Fruit fly (Drosophila melanogaster) ovary, adult (tissue): Measurements from ENCODE around the gene CG14566.

Experiments
- CG17801 ChIP-seq: fragments of 200-800 bp; optimal IDR thresholded peaks from 2 replicates; lab custom pipeline; 2019; ENCODE audit warnings: missing biosample characterization, mild to moderate bottlenecking, missing genetic modification characterization, moderate library complexity; ENCODE audit not compliant: partially characterized antibody

The CG14566 gene

DNA sequence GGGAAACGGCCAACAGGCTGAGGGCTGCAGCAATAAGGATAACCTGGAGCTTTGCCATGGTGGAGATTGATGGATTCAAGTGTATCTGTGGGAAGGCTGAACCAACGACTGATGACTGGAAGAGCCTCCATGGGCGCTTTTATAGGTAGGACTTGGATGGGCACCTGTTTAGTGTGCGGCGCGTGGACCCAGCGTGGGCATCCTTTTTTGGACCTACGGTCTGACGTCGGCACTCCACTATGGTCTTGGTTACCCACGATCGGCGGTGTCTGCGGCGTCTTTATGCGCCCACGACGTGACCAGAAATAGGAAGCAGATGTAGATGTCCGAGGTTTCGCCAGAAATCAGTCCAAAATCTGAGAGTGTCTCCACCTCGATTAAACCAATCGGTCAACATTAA lies at the start of gene CG14566:
CG14566 (minus strand) TSS at position 101 of the 400 bp plus-strand sequence.
- TF ChIP-seq CG17801 = no peak

DNA sequence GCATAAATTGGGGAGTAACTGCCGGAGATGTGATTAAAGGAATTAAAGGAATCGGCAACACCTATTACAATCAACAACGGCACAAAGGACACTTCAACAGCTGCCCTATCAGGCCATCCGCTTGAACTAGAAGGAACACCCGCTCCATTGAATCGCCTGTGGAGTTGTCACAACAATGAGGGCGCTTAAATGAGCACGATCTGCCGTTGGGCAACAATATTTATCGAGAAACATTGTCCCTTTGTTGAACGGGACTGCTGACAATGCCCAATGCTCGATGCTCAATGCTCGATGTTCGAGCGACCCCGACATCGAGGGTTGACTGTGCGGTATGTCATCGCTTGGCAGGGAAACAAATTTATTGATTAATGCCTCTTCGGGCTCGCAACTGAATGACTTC lies 47.8 kb upstream of the CG14566 start:
- no peak for TF ChIP-seq CG17801

DNA sequence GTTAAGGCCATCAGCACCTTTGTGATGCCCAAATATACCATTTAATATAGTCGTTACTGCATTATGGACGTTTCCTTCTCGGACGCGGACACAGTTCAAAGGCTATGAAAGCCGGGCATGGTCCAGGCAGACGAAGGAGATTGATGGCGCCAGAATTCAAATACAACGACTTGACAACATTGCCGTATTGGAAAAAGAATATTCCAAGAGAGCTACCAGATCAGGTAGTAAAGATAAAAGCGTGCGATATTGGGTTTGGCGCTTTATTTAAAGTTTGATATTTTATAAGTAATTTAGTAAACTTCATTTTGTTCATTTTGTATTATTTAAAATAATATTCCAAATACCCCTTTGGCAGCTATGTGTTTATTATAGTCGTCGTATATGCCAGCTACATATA lies 33.7 kb upstream of the CG14566 start:
- no peak for TF ChIP-seq CG17801

DNA sequence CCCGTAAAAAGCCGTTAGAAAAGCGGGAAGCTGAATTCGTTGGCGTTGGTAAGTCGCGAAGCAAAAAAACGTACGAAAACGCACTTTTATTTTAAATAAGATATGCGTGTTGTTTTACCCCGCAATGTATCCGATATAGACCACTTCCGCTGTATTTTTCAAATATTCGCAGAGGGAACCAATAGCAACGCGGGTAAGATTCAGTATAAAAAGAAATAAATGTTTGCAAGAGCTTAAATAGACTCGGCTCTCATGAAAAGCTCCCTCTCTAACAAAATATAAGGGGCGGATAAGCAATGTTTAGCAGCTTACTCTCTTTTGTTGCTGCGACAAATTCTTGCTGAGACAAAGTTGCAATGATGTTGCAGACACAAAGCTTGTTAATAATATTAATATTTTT lies 30.2 kb upstream of the CG14566 start, which contains the start of gene Syn1:
Syn1 (minus strand) TSS at position 207 of the 400 bp plus-strand sequence.
- TF ChIP-seq CG17801 = peak; percentile 11

DNA sequence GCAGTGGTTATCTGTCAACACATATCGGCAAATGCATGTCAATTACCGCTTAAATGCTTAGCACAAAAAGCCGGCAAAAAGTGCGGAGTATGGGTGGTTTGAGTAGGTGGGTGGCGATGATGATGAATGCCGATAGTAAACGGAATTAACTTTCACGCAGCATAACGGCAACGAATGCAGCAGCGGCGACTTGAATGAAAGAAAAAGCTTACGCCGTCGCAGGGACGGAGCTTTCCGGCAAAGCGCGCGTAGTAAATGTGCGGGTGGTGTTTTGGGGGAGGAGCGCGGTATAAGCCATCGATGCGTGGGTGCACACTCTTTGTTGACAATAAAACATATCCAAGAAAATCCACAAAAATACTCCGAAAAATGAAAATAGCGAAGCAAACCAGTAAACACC lies 29.4 kb upstream of the CG14566 start, which contains the start of gene CG7370:
CG7370 (plus strand) TSS at position 301 of the 400 bp plus-strand sequence.
- TF ChIP-seq CG17801 = no peak

DNA sequence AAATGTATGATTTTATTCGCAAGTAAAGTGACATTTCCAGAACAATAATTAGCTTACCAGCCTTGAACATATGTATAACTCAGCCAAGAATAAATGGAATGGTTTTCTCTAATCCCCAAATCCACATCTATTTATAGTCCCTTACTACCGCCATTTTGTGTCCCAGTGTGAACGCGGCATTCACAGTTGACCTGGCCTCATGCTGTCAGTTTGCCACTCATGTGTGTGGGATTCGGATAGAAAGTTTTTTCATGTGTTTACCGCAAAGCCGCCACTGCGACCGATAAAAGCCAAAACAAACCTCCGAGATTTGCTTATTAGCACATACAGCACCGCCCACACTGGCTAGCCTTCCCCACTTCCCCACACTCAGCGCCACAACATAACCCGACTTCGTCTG lies 25.8 kb upstream of the CG14566 start:
- no peak for TF ChIP-seq CG17801

DNA sequence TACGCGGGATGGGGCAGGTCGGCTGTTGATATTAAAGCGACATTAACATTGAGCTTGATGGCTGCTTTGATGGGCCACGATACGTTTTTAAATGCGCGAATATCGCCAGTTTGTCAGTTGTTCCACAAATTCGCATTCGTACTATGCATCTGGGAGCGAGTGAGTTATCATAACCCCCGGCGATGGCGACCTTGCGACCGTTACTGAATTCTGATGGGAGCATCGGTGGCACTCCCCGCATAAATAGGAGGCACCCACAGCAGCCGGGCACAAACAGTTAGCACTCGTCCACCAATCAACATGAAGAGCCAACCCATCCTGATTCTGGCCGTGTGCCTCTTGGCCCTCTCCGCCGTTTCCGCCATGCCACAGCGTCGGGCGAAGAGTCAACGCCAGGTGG lies 16.7 kb upstream of the CG14566 start, which contains the start of gene CG14564:
CG14564 (plus strand) TSS at position 301 of the 400 bp plus-strand sequence.
- no peak for TF ChIP-seq CG17801

DNA sequence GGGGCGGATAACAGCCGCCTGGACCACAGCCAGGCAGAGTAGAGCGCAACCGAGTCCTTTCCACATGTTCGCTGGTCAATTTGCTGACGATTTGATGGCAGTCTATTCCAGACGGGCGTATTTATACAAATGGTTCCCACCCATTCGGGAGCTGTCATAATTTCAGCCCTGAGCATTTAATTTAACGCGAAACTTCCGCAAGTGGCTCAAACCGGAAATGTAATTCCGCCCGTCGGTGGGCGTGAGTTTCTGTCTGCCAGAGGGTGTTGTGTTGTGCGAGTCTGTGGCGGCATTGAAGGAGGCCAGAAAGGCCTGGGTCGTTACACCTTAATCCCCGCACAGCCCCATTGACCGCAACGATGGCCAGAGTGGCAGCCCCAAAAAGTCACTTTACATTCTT lies 4.1 kb upstream of the CG14566 start, which contains the start of gene CG14565:
CG14565 (minus strand) TSS at position 101 of the 400 bp plus-strand sequence.
- TF ChIP-seq CG17801 = no peak

DNA sequence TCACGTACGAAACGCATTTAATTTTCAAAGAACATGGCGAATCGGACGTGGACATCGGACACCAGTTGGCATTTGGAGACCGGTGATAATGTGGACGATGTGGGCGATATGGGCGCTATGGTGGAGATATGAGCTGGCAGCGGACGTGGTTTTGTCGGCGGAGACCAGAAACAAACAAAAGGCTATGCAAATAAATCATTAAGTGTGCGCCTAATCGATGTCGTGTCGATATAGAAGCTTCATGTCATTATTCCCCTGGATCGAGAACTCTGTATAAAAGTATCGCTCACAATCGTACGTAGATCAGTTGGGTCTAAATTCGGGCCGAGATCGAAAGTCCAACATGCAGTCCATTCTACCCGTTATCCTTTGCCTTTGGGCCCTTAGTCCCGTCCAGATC lies 1.1 kb upstream of the CG14566 start, which contains the start of gene CG14572:
CG14572 (plus strand) TSS at position 301 of the 400 bp plus-strand sequence.
- TF ChIP-seq CG17801 = no peak

DNA sequence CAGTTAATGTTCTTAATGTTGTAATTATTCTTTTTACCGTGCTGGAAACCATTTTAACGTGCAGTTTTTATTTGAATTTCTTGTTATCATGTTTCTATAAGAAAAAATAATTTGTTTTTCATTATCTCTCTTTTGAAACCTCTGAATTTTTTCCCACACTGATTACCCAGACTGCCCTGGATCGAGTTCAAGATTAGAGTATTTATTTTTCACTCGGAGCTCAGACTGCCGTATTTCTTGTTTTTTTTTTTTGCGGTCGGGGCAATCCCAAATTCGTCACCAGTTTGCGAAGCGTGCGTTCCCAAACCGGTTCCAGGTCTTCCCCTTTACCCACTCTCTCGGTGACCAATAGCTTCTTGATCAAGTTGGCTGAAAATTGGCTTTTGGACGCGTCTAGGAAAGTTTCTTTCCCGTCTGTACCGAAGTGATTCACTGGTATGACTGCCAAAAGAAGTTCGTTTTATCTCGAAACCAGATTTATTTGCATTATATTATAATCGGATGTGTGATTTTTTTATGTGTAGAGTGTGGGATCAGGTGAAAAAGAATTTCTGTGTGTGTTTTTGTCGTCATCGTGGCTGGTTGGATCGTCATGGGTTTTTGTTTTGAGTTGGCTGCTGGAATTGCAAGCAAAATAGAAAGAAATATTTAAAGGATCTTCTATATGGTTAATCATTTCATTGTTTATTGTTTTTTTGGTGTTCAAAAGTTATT lies 935 bp downstream of the CG14566 start:
- no peak for TF ChIP-seq CG17801

DNA sequence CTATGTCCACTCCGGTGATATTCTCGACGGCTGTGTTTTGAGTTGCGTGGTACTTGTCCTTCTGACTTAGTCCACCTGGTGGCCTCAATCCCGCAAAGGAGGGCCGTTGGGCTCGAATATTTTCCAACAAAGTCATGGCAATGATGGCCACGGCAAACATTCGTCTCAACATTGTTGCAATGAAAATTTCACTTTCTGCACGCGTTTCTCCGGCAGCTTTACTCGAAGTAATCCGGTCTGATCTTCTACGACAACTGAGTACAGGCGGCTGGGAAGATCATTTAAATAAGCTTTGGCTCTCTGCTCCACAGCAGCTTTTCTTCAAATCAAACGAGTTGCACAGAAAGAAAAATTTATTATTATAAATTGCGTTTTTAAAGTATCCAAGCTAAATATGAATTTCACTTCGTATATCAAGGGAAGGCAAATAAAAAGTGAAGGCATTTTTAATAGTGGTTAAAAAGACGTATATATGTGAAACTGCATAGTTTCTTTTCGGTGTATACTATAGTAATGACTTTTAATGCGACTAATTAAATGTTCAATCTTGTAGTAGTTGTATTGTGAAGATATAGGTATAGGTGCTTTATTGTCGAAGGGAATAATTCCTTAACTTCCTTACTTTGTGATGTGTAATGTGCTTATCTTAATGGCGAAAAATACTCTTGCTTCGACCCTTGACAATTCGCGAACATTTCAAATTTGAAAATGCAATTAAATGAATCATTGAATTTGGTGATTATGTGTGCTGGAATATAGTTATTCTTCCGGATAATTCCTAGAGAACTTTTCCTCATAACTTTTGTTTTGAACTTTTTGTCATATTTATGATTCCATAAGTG lies 1.7 kb downstream of the CG14566 start, which contains the start of gene CG14567:
CG14567 (minus strand) TSS at position 256 of the 842 bp plus-strand sequence.
- TF ChIP-seq CG17801 = no peak

DNA sequence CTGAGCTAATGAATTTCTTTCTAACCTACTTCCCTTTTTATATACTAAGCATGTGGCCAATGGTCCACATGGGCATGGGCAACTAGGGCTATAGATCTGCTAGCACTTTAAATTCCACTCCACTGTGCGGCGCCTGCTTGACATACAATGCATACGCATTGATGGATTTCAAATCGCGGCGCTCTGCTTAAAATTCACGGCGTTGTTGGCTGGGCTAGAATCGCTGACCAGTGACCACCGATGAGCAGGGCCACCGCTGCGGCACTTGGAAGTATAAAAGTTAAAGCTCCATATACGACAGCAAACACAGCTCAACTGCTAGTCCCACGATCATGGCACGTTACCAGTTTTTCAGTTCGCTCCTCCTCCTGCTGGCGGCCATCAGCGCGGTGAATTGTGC lies 6.3 kb downstream of the CG14566 start, which contains the start of gene CG14573:
CG14573 (plus strand) TSS at position 301 of the 400 bp plus-strand sequence.
- TF ChIP-seq CG17801 = no peak

DNA sequence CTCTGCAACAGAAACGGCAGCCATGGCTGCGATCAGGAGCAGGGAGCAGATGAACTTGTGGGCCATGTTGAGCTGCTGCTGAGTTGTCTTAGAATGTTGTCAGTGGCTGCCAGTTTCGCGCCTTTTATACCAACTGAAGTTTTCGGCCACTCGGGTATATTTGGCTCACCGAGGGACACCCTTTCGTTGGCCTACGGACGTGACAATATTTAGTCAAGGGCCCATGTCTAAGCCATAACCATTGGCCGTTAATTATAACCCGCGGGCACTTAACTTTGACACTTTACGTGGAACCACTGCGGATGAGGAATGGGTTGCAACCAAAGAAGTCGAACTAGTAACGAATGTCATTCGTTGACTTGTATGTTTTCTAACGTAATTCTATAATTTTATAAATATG lies 6.7 kb downstream of the CG14566 start, which contains the start of gene CG14568:
CG14568 (minus strand) TSS at position 101 of the 400 bp plus-strand sequence.
- no peak for TF ChIP-seq CG17801

DNA sequence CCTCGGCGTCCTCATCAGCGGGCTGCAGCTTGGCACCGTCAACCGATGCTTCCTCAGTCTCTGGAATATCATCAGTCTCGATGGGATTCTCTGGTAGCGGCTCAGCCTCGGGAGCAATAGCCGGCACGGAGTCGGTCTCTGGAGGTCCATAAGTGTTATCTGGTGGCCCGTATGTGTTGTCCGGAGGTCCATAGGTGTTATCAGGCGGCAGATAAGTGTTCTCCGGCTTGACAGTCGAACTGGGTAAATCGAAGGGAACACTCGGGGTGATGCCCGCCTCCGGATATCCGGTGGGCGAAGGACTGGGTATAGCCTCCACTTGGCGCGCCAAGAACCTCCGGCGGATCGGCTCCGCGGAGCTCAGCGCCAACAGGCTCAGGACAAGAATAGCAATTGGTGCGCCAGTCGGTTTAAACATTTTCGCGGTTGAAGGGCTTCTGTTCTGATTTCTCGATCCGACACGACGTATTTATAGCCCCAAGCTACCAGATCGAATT lies 9.0 kb downstream of the CG14566 start, which contains the start of gene CG14569:
CG14569 (minus strand) TSS at position 447 of the 497 bp plus-strand sequence.
- no peak for TF ChIP-seq CG17801

DNA sequence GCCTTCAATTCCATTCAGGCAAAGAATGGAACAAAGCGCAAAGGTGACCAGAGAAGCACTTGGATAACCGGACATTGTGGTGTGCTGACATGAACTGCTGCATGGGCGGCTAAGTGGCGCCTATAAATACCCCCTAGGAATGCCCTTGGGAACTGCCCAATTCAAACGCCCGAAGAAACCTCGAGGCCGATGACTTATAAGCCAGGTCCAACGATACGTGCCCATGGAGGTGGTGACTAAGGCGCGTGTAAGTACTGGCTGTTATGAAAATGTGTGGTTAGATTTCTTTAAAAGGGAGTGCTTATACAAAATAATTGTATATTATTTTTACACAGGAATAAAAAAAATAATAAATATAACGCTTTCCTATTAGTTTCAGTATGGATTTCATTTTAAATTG lies 9.8 kb downstream of the CG14566 start, which contains the start of gene CG14570:
CG14570 (minus strand) TSS at position 101 of the 400 bp plus-strand sequence.
- TF ChIP-seq CG17801 = no peak

DNA sequence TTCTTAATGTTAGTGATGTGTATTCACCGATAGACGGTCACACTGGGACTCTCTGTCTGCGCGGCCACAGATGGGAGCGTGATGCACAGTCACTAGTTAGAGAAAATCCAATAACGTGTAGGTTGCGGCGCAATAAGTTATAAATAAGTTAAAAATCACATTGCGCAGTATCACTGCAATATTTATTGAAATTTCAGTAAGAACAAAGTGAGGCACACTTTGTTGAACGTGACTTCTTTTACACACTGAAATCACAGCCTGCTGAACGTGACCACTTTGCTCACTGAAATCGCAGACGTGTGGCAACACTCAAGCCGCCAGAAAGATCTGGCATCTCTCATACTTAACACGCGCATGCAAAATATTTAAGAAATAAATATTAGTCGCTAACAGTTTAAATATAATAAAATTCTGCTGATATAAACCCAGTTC lies 11.5 kb downstream of the CG14566 start, which contains the start of the genes CG11247 and Polr2H:
CG11247 (minus strand) TSS at position 191 of the 432 bp plus-strand sequence.
Polr2H (plus strand) TSS at position 317 of the 432 bp plus-strand sequence.
- peak; percentile 65 for TF ChIP-seq CG17801
